Worm (Caenorhabditis elegans) whole organism, L1 larva: Measurements from ENCODE around the gene str-113.

Experiments
- C16A3.4 ChIP-seq: fragments of 150-350 bp; optimal IDR thresholded peaks from 2 replicates; lab custom pipeline; 2014; ENCODE audit warnings: missing biosample characterization, missing genetic modification characterization
- F16B12.6 ChIP-seq: fragments of 150-350 bp; optimal IDR thresholded peaks from 2 replicates; lab custom pipeline; 2014; ENCODE audit warnings: missing biosample characterization, missing genetic modification characterization
- alr-1 ChIP-seq: fragments of 200-800 bp; sonication (Bioruptor generic); optimal IDR thresholded peaks from 2 replicates; lab custom pipeline; 2018; ENCODE audit warnings: borderline replicate concordance, mild to moderate bottlenecking, missing genetic modification characterization, missing compliant biosample characterization
- blmp-1 ChIP-seq: fragments of 150-350 bp; optimal IDR thresholded peaks from 2 replicates; lab custom pipeline; 2014; ENCODE audit warnings: missing biosample characterization, missing genetic modification characterization
- ceh-63 ChIP-seq: fragments of 200-800 bp; sonication (Bioruptor generic); optimal IDR thresholded peaks from 2 replicates; lab custom pipeline; 2018; ENCODE audit warnings: mild to moderate bottlenecking, missing genetic modification characterization, missing compliant biosample characterization
- ceh-8 ChIP-seq: fragments of 200-800 bp; sonication (Bioruptor generic); optimal IDR thresholded peaks from 2 replicates; lab custom pipeline; 2018; ENCODE audit warnings: mild to moderate bottlenecking, missing genetic modification characterization, moderate library complexity, missing compliant biosample characterization
- dsc-1 ChIP-seq: sonication (generic microtip); optimal IDR thresholded peaks from 2 replicates; lab custom pipeline; 2016; ENCODE audit warnings: mild to moderate bottlenecking, missing genetic modification characterization, missing compliant biosample characterization
- efl-1 ChIP-seq, 4 experiments: fragments of 150-350 bp; optimal IDR thresholded peaks in 3 of 4; peaks in 1 of 4; 1 replicate in 1 of 4; 2 replicates in 3 of 4; lab custom pipeline; 2014; ENCODE audit warnings: missing biosample characterization in 2 of 4, missing genetic modification characterization in 2 of 4, missing genetic modification reagents in 2 of 4
- egl-13 ChIP-seq: sonication (generic microtip); optimal IDR thresholded peaks from 2 replicates; lab custom pipeline; 2016; ENCODE audit warnings: missing genotype, missing genetic modification reagents, missing genetic modification characterization, missing compliant biosample characterization
- elt-2 ChIP-seq: sonication (generic microtip); optimal IDR thresholded peaks from 2 replicates; lab custom pipeline; 2016; ENCODE audit warnings: missing genetic modification characterization, mild to moderate bottlenecking, inconsistent platforms, missing compliant biosample characterization, missing genetic modification reagents
- fkh-8 ChIP-seq: sonication (generic microtip); optimal IDR thresholded peaks from 2 replicates; lab custom pipeline; 2016; ENCODE audit warnings: mild to moderate bottlenecking, missing genetic modification characterization, missing compliant biosample characterization
- fos-1 ChIP-seq: fragments of 150-350 bp; optimal IDR thresholded peaks from 2 replicates; lab custom pipeline; 2014; ENCODE audit warnings: missing biosample characterization, missing genetic modification characterization
- lin-35 ChIP-seq, 2 experiments: fragments of 150-350 bp; optimal IDR thresholded peaks; 2 replicates each; lab custom pipeline; 2014; ENCODE audit warnings: missing biosample characterization in 2 of 2, missing genetic modification characterization in 2 of 2, missing genetic modification reagents in 2 of 2
- lin-39 ChIP-seq: fragments of 150-350 bp; optimal IDR thresholded peaks from 2 replicates; lab custom pipeline; 2014; ENCODE audit warnings: missing biosample characterization, missing genetic modification reagents, missing genetic modification characterization
- lir-3 ChIP-seq: sonication (generic microtip); optimal IDR thresholded peaks from 2 replicates; lab custom pipeline; 2016; ENCODE audit warnings: mild to moderate bottlenecking, missing genetic modification characterization, moderate library complexity, missing compliant biosample characterization; ENCODE audit not compliant: poor library complexity
- mdl-1 ChIP-seq, 2 experiments: fragments of 150-350 bp; optimal IDR thresholded peaks; 2 replicates each; lab custom pipeline; 2014 to 2017; ENCODE audit warnings: missing biosample characterization in 2 of 2, missing genetic modification characterization in 2 of 2, inconsistent platforms in 1 of 2
- mep-1 ChIP-seq: fragments of 150-350 bp; optimal IDR thresholded peaks from 2 replicates; lab custom pipeline; 2014; ENCODE audit warnings: missing biosample characterization, missing genetic modification characterization
- nhr-12 ChIP-seq: sonication (generic microtip); optimal IDR thresholded peaks from 2 replicates; lab custom pipeline; 2017; ENCODE audit warnings: missing biosample characterization, missing genetic modification characterization
- nhr-19 ChIP-seq: fragments of 200-800 bp; sonication (Bioruptor generic); conservative IDR thresholded peaks from 2 replicates; pipeline ENCODE4 v1.3.6; 2022; ENCODE audit warnings: missing genetic modification characterization, missing compliant biosample characterization
- nhr-20 ChIP-seq: sonication (generic microtip); optimal IDR thresholded peaks from 2 replicates; lab custom pipeline; 2016; ENCODE audit warnings: mild to moderate bottlenecking, missing genetic modification characterization, missing compliant biosample characterization
- nhr-71 ChIP-seq: sonication (generic microtip); optimal IDR thresholded peaks from 2 replicates; lab custom pipeline; 2016; ENCODE audit warnings: mild to moderate bottlenecking, missing genetic modification characterization, moderate library complexity, missing compliant biosample characterization
- nhr-77 ChIP-seq: fragments of 150-350 bp; optimal IDR thresholded peaks from 2 replicates; lab custom pipeline; 2014; ENCODE audit warnings: missing biosample characterization, missing genetic modification characterization
- nhr-84 ChIP-seq: sonication (generic microtip); optimal IDR thresholded peaks from 2 replicates; lab custom pipeline; 2017; ENCODE audit warnings: missing biosample characterization, missing genetic modification characterization
- nhr-90 ChIP-seq: sonication (generic microtip); optimal IDR thresholded peaks from 2 replicates; lab custom pipeline; 2016; ENCODE audit warnings: mild to moderate bottlenecking, missing genetic modification characterization, missing compliant biosample characterization; ENCODE audit not compliant: poor library complexity
- pax-3 ChIP-seq: fragments of 200-800 bp; sonication (Bioruptor generic); optimal IDR thresholded peaks from 2 replicates; lab custom pipeline; 2018; ENCODE audit warnings: mild to moderate bottlenecking, missing genetic modification characterization, moderate library complexity, missing compliant biosample characterization
- pqm-1 ChIP-seq: sonication (generic microtip); optimal IDR thresholded peaks from 3 replicates; lab custom pipeline; 2017; ENCODE audit warnings: missing biosample characterization, missing genetic modification characterization
- skn-1 ChIP-seq: fragments of 150-350 bp; optimal IDR thresholded peaks from 2 replicates; lab custom pipeline; 2014; ENCODE audit warnings: missing biosample characterization, missing genetic modification characterization
- snpc-4 ChIP-seq: fragments of 150-350 bp; optimal IDR thresholded peaks from 2 replicates; lab custom pipeline; 2014; ENCODE audit warnings: missing biosample characterization, missing genetic modification characterization
- snu-23 ChIP-seq: sonication (generic microtip); optimal IDR thresholded peaks from 2 replicates; lab custom pipeline; 2016; ENCODE audit warnings: missing genetic modification characterization, missing compliant biosample characterization
- sox-4 ChIP-seq: sonication (generic microtip); optimal IDR thresholded peaks from 2 replicates; lab custom pipeline; 2016; ENCODE audit warnings: missing genetic modification characterization, missing compliant biosample characterization
- swsn-7 ChIP-seq: sonication (generic microtip); optimal IDR thresholded peaks from 2 replicates; lab custom pipeline; 2016; ENCODE audit warnings: missing genetic modification characterization, missing compliant biosample characterization
- tbx-2 ChIP-seq: sonication (generic microtip); optimal IDR thresholded peaks from 2 replicates; lab custom pipeline; 2016; ENCODE audit warnings: missing genetic modification characterization, missing compliant biosample characterization
- unc-30 ChIP-seq: sonication (generic microtip); optimal IDR thresholded peaks from 2 replicates; lab custom pipeline; 2017; ENCODE audit warnings: missing biosample characterization, missing genetic modification characterization
- unc-62 ChIP-seq: fragments of 150-350 bp; optimal IDR thresholded peaks from 2 replicates; lab custom pipeline; 2014; ENCODE audit warnings: missing biosample characterization, missing genetic modification reagents, missing genetic modification characterization
- zag-1 ChIP-seq: fragments of 150-350 bp; optimal IDR thresholded peaks from 2 replicates; lab custom pipeline; 2014; ENCODE audit warnings: missing biosample characterization, missing genetic modification characterization
- zip-4 ChIP-seq: fragments of 200-800 bp; sonication (Bioruptor generic); optimal IDR thresholded peaks from 2 replicates; lab custom pipeline; 2018; ENCODE audit warnings: mild to moderate bottlenecking, missing genetic modification characterization, moderate library complexity, missing compliant biosample characterization

The str-113 gene

DNA sequence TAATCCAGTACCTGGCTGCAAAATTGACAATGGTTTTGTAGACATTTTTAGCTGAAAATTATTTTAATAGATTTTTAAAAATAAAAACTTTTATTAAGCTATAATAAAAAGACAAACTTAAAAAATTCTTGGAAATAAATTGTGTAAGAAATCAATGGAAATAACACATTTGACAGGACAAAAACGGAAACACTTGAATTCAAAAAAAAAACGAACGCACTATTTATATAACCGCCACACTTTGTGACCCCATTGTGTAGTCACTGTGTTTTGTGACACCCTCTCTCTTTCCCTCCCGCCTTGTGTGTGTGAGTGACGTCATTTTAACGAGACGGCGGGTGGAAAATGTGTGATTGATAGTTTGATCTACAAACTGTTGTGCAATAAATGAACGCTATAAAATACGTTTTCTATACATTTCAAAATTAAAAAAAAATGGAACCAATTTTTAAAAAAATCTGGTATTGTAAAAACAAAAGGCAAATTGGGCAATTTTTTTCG is 22.5 kb downstream of the str-113 start, which contains the start of gene F59B1.8 (continued):
- TF ChIP-seq pqm-1 (tag; lab: Kevin White, UChicago) = no peak
- TF ChIP-seq C16A3.4 (tag; lab: Kevin White, UChicago) = no peak
- TF ChIP-seq zag-1 = no peak
- no peak for TF ChIP-seq ceh-8
- TF ChIP-seq swsn-7 (tag; lab: Kevin White, UChicago) = peak; percentile 27
- TF ChIP-seq blmp-1 (tag; lab: Kevin White, UChicago) = peak; percentile 24

ce11 chrV:3639873-3640272 is 26.9 kb downstream of the str-113 start:
- TF ChIP-seq dsc-1 (peak; percentile 91), nhr-71 (tag; lab: Kevin White, UChicago) (peak; percentile 1), unc-62 (GFP tag; lab: Kevin White, UChicago) (no peak), egl-13 (no peak), fos-1 (tag; lab: Kevin White, UChicago) (no peak), nhr-84 (tag; lab: Kevin White, UChicago) (no peak), nhr-12 (no peak), unc-30 (tag; lab: Kevin White, UChicago) (no peak), pax-3 (tag; lab: Kevin White, UChicago) (peak; percentile 44), nhr-20 (tag; lab: Kevin White, UChicago) (no peak), F16B12.6 (tag; lab: Kevin White, UChicago) (no peak), fkh-8 (tag; lab: Kevin White, UChicago) (peak; percentile 55), sox-4 (tag; lab: Kevin White, UChicago) (peak; percentile 37)

DNA sequence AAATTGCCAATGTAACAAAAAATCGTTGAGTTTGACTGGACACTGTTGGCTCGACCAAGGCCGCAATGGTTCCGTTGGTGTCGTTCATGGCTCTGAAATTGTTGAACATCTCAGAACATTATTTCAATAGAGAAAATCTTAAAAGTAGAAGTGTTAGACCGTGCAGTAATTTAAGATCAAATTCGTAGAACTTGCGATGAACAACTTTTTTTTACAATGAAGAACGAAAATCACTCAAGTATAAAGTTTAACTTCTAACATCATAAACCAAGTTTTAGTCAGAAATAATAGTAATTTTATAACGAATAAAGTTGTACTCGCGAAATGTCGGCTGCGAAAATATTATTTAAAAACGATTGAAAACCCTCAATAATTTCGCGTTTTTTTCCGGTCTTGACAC is 29.7 kb downstream of the str-113 start, which contains the start of gene srx-41:
srx-41 (minus strand) TSS at position 101 of the 400 bp plus-strand sequence.
- TF ChIP-seq snu-23 (no peak), lin-39 (tag; lab: Kevin White, UChicago) (no peak), unc-62 (GFP tag; lab: Kevin White, UChicago) (no peak), snpc-4 (tag; lab: Kevin White, UChicago) (no peak), skn-1 (tag; lab: Kevin White, UChicago) (no peak), mep-1 (tag; lab: Kevin White, UChicago) (no peak), nhr-84 (tag; lab: Kevin White, UChicago) (no peak), ceh-63 (GFP tag; lab: Kevin White, UChicago) (no peak)

- TF ChIP-seq nhr-90 (tag; lab: Kevin White, UChicago) (peak; percentile 15), nhr-20 (tag; lab: Kevin White, UChicago) (peak; percentile 33), lir-3 (tag; lab: Kevin White, UChicago) (no peak), mdl-1 (tag; optimal IDR thresholded peaks at IDR 0.05; lab: Kevin White, UChicago) (peak in 1 of 2 experiments; percentile 13), lin-35 (GFP tag; optimal IDR thresholded peaks at IDR 0.05; lab: Kevin White, UChicago) (peak in 1 of 2 experiments; percentile 53), egl-13 (no peak), nhr-71 (tag; lab: Kevin White, UChicago) (peak; percentile 54), nhr-77 (tag; lab: Kevin White, UChicago) (no peak), F16B12.6 (tag; lab: Kevin White, UChicago) (no peak), elt-2 (tag; lab: Kevin White, UChicago) (peak; percentile 92), tbx-2 (tag; lab: Kevin White, UChicago) (no peak), alr-1 (tag; lab: Kevin White, UChicago) (no peak), efl-1 (optimal IDR thresholded peaks at IDR 0.05; lab: Kevin White, UChicago) (no peak), efl-1 (GFP tag; optimal IDR thresholded peaks at IDR 0.05 in 1 of 2; lab: Kevin White, UChicago) (peak in 1 of 2 experiments; percentile 93), zip-4 (no peak), nhr-19 (GFP tag; lab: Robert Waterston, UW) (no peak)
These were observed 32.3 kb downstream of the str-113 start for ce11 chrV:3634293-3635016.
